Worm (Caenorhabditis elegans) whole organism, young adult: ENCODE data around the gene mif-2.

ENCODE experiments used
- B0336.3 ChIP-seq: fragments of 200-800 bp; sonication (Bioruptor generic); IDR thresholded peaks from 2 replicates; pipeline ENCODE4 v1.3.6; 2022; ENCODE audit warnings: missing genetic modification characterization, missing compliant biosample characterization
- C17E4.6 ChIP-seq: fragments of 200-800 bp; sonication (Bioruptor generic); IDR thresholded peaks from 2 replicates; pipeline ENCODE4 v1.3.6; 2022; ENCODE audit warnings: missing genetic modification reagents, missing genetic modification characterization, missing compliant biosample characterization
- D2030.7 ChIP-seq: fragments of 200-800 bp; sonication (Bioruptor generic); IDR thresholded peaks from 2 replicates; pipeline ENCODE4 v1.3.6; 2022; ENCODE audit warnings: missing genetic modification reagents, missing genetic modification characterization, missing compliant biosample characterization
- F22D6.2 ChIP-seq: sonication (generic microtip); optimal IDR thresholded peaks from 2 replicates; lab custom pipeline; 2016; ENCODE audit warnings: mild to moderate bottlenecking, missing genetic modification characterization, missing compliant biosample characterization
- F39B2.1 ChIP-seq: fragments of 200-800 bp; sonication (Bioruptor generic); IDR thresholded peaks from 2 replicates; pipeline ENCODE4 v1.3.6; 2022; ENCODE audit warnings: missing genetic modification reagents, missing genetic modification characterization, missing compliant biosample characterization
- F57C9.4 ChIP-seq: sonication (generic microtip); optimal IDR thresholded peaks from 2 replicates; lab custom pipeline; 2017; ENCODE audit warnings: mild to moderate bottlenecking, missing genetic modification characterization, missing compliant biosample characterization
- K11D2.4 ChIP-seq: fragments of 200-800 bp; sonication (Bioruptor generic); IDR thresholded peaks from 2 replicates; pipeline ENCODE4 v1.3.6; 2022; ENCODE audit warnings: missing genetic modification reagents, missing genetic modification characterization, missing compliant biosample characterization
- K12H6.12 ChIP-seq: fragments of 200-800 bp; sonication (Bioruptor generic); optimal IDR thresholded peaks from 2 replicates; lab custom pipeline; 2018; ENCODE audit warnings: mild to moderate bottlenecking, missing genetic modification characterization, missing compliant biosample characterization
- Y53G8AR.9 ChIP-seq: fragments of 200-800 bp; sonication (Bioruptor generic); conservative IDR thresholded peaks from 2 replicates; pipeline ENCODE4 v1.3.6; 2022; ENCODE audit warnings: missing genetic modification reagents, missing genetic modification characterization, missing compliant biosample characterization
- Y56A3A.18 ChIP-seq: fragments of 200-800 bp; sonication (Bioruptor generic); IDR thresholded peaks from 2 replicates; pipeline ENCODE4 v1.3.6; 2022; ENCODE audit warnings: missing genetic modification reagents, missing genetic modification characterization, missing compliant biosample characterization
- Y79H2A.3 ChIP-seq: fragments of 200-800 bp; sonication (Bioruptor generic); conservative IDR thresholded peaks from 2 replicates; pipeline ENCODE4 v1.3.6; 2022; ENCODE audit warnings: missing genetic modification reagents, missing genetic modification characterization, missing compliant biosample characterization
- ccch-3 ChIP-seq: fragments of 200-800 bp; sonication (Bioruptor generic); optimal IDR thresholded peaks from 2 replicates; lab custom pipeline; 2018; ENCODE audit warnings: mild to moderate bottlenecking, missing genetic modification characterization, missing compliant biosample characterization
- ceh-100 ChIP-seq: fragments of 200-800 bp; sonication (Bioruptor generic); IDR thresholded peaks from 2 replicates; pipeline ENCODE4 v1.3.6; 2022; ENCODE audit warnings: missing genetic modification reagents, missing genetic modification characterization, missing compliant biosample characterization
- ceh-27 ChIP-seq: fragments of 200-800 bp; sonication (Bioruptor generic); optimal IDR thresholded peaks from 2 replicates; lab custom pipeline; 2018; ENCODE audit warnings: mild to moderate bottlenecking, missing genetic modification characterization, moderate library complexity, missing compliant biosample characterization
- ceh-40 ChIP-seq: fragments of 200-800 bp; sonication (Bioruptor generic); IDR thresholded peaks from 2 replicates; pipeline ENCODE4 v1.3.6; 2022; ENCODE audit warnings: missing genetic modification characterization, missing compliant biosample characterization
- ceh-58 ChIP-seq: fragments of 200-800 bp; sonication (Bioruptor generic); IDR thresholded peaks from 2 replicates; pipeline ENCODE4 v1.3.6; 2022; ENCODE audit warnings: missing genetic modification characterization, missing compliant biosample characterization
- ceh-91 ChIP-seq: fragments of 200-800 bp; sonication (Bioruptor generic); IDR thresholded peaks from 2 replicates; pipeline ENCODE4 v1.3.6; 2022; ENCODE audit warnings: missing genetic modification reagents, missing genetic modification characterization, missing compliant biosample characterization
- die-1 ChIP-seq: sonication (generic microtip); optimal IDR thresholded peaks from 2 replicates; lab custom pipeline; 2016; ENCODE audit warnings: missing genotype, mild to moderate bottlenecking, missing genetic modification characterization, missing compliant biosample characterization
- dpff-1 ChIP-seq: sonication (generic microtip); optimal IDR thresholded peaks from 2 replicates; lab custom pipeline; 2017; ENCODE audit warnings: mild to moderate bottlenecking, missing genetic modification characterization, missing compliant biosample characterization
- egl-44 ChIP-seq: fragments of 200-800 bp; sonication (Bioruptor generic); IDR thresholded peaks from 2 replicates; pipeline ENCODE4 v1.3.6; 2022; ENCODE audit warnings: missing genetic modification reagents, missing genetic modification characterization, missing compliant biosample characterization
- ekl-4 ChIP-seq: fragments of 200-800 bp; sonication (Bioruptor generic); IDR thresholded peaks from 2 replicates; pipeline ENCODE4 v1.3.6; 2022; ENCODE audit warnings: missing genetic modification reagents, missing genetic modification characterization, missing compliant biosample characterization
- ets-4 ChIP-seq: fragments of 200-800 bp; sonication (Bioruptor generic); optimal IDR thresholded peaks from 2 replicates; lab custom pipeline; 2018; ENCODE audit warnings: mild to moderate bottlenecking, missing genetic modification characterization, missing compliant biosample characterization
- fkh-3 ChIP-seq: sonication (generic microtip); optimal IDR thresholded peaks from 2 replicates; lab custom pipeline; 2016; ENCODE audit warnings: mild to moderate bottlenecking, missing genetic modification characterization, missing compliant biosample characterization
- hmg-1.2 ChIP-seq: fragments of 200-800 bp; sonication (Bioruptor generic); IDR thresholded peaks from 2 replicates; pipeline ENCODE4 v1.3.6; 2022; ENCODE audit warnings: missing genetic modification reagents, missing genetic modification characterization, missing compliant biosample characterization
- hmg-20 ChIP-seq: fragments of 200-800 bp; sonication (Bioruptor generic); IDR thresholded peaks from 2 replicates; pipeline ENCODE4 v1.3.6; 2022; ENCODE audit warnings: missing genetic modification reagents, missing genetic modification characterization, missing compliant biosample characterization
- hrde-1 ChIP-seq: sonication (generic microtip); optimal IDR thresholded peaks from 2 replicates; lab custom pipeline; 2016; ENCODE audit warnings: missing genetic modification characterization, mild to moderate bottlenecking, missing compliant biosample characterization, moderate library complexity, missing genotype, missing genetic modification reagents, borderline replicate concordance
- hsf-1 ChIP-seq: fragments of 200-800 bp; sonication (Bioruptor generic); IDR thresholded peaks from 2 replicates; pipeline ENCODE4 v1.3.6; 2022; ENCODE audit warnings: missing genetic modification reagents, missing genetic modification characterization, missing compliant biosample characterization
- lag-1 ChIP-seq: fragments of 200-800 bp; sonication (Bioruptor generic); IDR thresholded peaks from 2 replicates; pipeline ENCODE4 v1.3.6; 2022; ENCODE audit warnings: missing genetic modification reagents, missing genetic modification characterization, missing compliant biosample characterization
- let-607 ChIP-seq, 2 experiments: fragments of 200-800 bp in 1 of 2; sonication (Bioruptor generic) in 1 of 2; sonication (generic microtip) in 1 of 2; optimal IDR thresholded peaks; 2 replicates each; lab custom pipeline; 2016 to 2018; ENCODE audit warnings: mild to moderate bottlenecking in 2 of 2, missing compliant biosample characterization in 2 of 2, missing genetic modification characterization in 2 of 2, moderate library complexity in 2 of 2, missing genotype in 1 of 2
- lin-35 ChIP-seq, 3 experiments: fragments of 150-350 bp in 2 of 3; sonication (generic microtip) in 1 of 3; optimal IDR thresholded peaks; 2 replicates each; lab custom pipeline; 2014 to 2018; ENCODE audit warnings: missing biosample characterization in 3 of 3, missing genetic modification characterization in 3 of 3, missing genetic modification reagents in 3 of 3
- lin-40 ChIP-seq: sonication (generic microtip); optimal IDR thresholded peaks from 2 replicates; lab custom pipeline; 2016; ENCODE audit warnings: missing genetic modification characterization, mild to moderate bottlenecking, missing compliant biosample characterization, missing genotype, missing genetic modification reagents
- lin-54 ChIP-seq: fragments of 200-800 bp; sonication (Bioruptor generic); optimal IDR thresholded peaks from 2 replicates; lab custom pipeline; 2018; ENCODE audit warnings: mild to moderate bottlenecking, missing genetic modification characterization, missing compliant biosample characterization
- lir-1 ChIP-seq: fragments of 200-800 bp; sonication (Bioruptor generic); conservative IDR thresholded peaks from 2 replicates; pipeline ENCODE4 v1.3.6; 2022; ENCODE audit warnings: missing genetic modification reagents, missing genetic modification characterization, missing compliant biosample characterization
- lsl-1 ChIP-seq: fragments of 200-800 bp; sonication (Bioruptor generic); optimal IDR thresholded peaks from 2 replicates; lab custom pipeline; 2018; ENCODE audit warnings: mild to moderate bottlenecking, missing genetic modification characterization, moderate library complexity, missing compliant biosample characterization
- madf-10 ChIP-seq: sonication (generic microtip); optimal IDR thresholded peaks from 2 replicates; lab custom pipeline; 2016; ENCODE audit warnings: mild to moderate bottlenecking, missing genetic modification characterization, missing compliant biosample characterization
- madf-3 ChIP-seq: fragments of 200-800 bp; sonication (Bioruptor generic); IDR thresholded peaks from 2 replicates; pipeline ENCODE4 v1.3.6; 2022; ENCODE audit warnings: missing genetic modification reagents, missing genetic modification characterization, missing compliant biosample characterization
- madf-6 ChIP-seq: fragments of 200-800 bp; sonication (Bioruptor generic); IDR thresholded peaks from 2 replicates; pipeline ENCODE4 v1.3.6; 2022; ENCODE audit warnings: missing genetic modification reagents, missing genetic modification characterization, missing compliant biosample characterization
- mel-28 ChIP-seq: sonication (generic microtip); optimal IDR thresholded peaks from 2 replicates; lab custom pipeline; 2016; ENCODE audit warnings: borderline replicate concordance, mild to moderate bottlenecking, missing genetic modification characterization, missing compliant biosample characterization
- nfya-2 ChIP-seq: fragments of 200-800 bp; sonication (Bioruptor generic); IDR thresholded peaks from 2 replicates; pipeline ENCODE4 v1.3.6; 2022; ENCODE audit warnings: missing genetic modification reagents, missing genetic modification characterization, missing compliant biosample characterization
- nhr-120 ChIP-seq: fragments of 200-800 bp; sonication (Bioruptor generic); IDR thresholded peaks from 2 replicates; pipeline ENCODE4 v1.3.6; 2022; ENCODE audit warnings: missing genetic modification characterization, missing compliant biosample characterization
- nhr-80 ChIP-seq: sonication (generic microtip); optimal IDR thresholded peaks from 2 replicates; lab custom pipeline; 2016; ENCODE audit warnings: missing genetic modification characterization, missing compliant biosample characterization
- nhr-90 ChIP-seq: sonication (generic microtip); optimal IDR thresholded peaks from 2 replicates; lab custom pipeline; 2016; ENCODE audit warnings: missing genotype, mild to moderate bottlenecking, missing genetic modification characterization, missing compliant biosample characterization
- rec-8 ChIP-seq, 2 experiments: sonication (generic microtip); optimal IDR thresholded peaks; 2 replicates each; lab custom pipeline; 2016; ENCODE audit warnings: mild to moderate bottlenecking in 2 of 2, missing genetic modification characterization in 2 of 2, missing genetic modification reagents in 2 of 2, missing genotype in 2 of 2, missing biosample characterization in 1 of 2, missing compliant biosample characterization in 1 of 2, moderate library complexity in 1 of 2
- sea-2 ChIP-seq: fragments of 200-800 bp; sonication (Bioruptor generic); IDR thresholded peaks from 2 replicates; pipeline ENCODE4 v1.3.6; 2022; ENCODE audit warnings: missing genetic modification characterization, missing compliant biosample characterization
- tlf-1 ChIP-seq: fragments of 200-800 bp; sonication (Bioruptor generic); optimal IDR thresholded peaks from 2 replicates; lab custom pipeline; 2018; ENCODE audit warnings: mild to moderate bottlenecking, missing genetic modification characterization, missing compliant biosample characterization
- ztf-22 ChIP-seq: fragments of 200-800 bp; sonication (Bioruptor generic); optimal IDR thresholded peaks from 2 replicates; lab custom pipeline; 2018; ENCODE audit warnings: mild to moderate bottlenecking, missing genetic modification characterization, moderate library complexity, missing compliant biosample characterization
- ztf-26 ChIP-seq: sonication (generic microtip); optimal IDR thresholded peaks from 2 replicates; lab custom pipeline; 2017; ENCODE audit warnings: missing genetic modification characterization, missing compliant biosample characterization

Gene mif-2

ce11 chrV:12004501-12004940 is 26.3 kb upstream of the mif-2 start (continued):
- TF ChIP-seq nfya-2, result no peak
- TF ChIP-seq nhr-120 (GFP tag; lab: Robert Waterston, UW), result no peak
- TF ChIP-seq F22D6.2 (tag; lab: Kevin White, UChicago), result no peak
- TF ChIP-seq ceh-40, result no peak
- no peak for TF ChIP-seq sea-2 (GFP tag; lab: Robert Waterston, UW)
- TF ChIP-seq ceh-91 (GFP tag; lab: Robert Waterston, UW), result no peak
- TF ChIP-seq hsf-1, result 0 out of 2 replicates have a peak, but pooled peaks have one; percentile 41
- TF ChIP-seq let-607 (tag; optimal IDR thresholded peaks at IDR 0.05; lab: Kevin White, UChicago), result peak in 1 of 2 experiments; percentile 72
- TF ChIP-seq lin-35 (GFP tag; optimal IDR thresholded peaks at IDR 0.05; lab: Kevin White, UChicago), result no peak
- TF ChIP-seq ceh-100 (GFP tag; lab: Robert Waterston, UW), result no peak
- TF ChIP-seq ztf-26 (tag; lab: Kevin White, UChicago), result peak; percentile 3
- no peak for TF ChIP-seq K11D2.4 (GFP tag; lab: Robert Waterston, UW)
- peak; percentile 64 for TF ChIP-seq madf-10 (tag; lab: Kevin White, UChicago)
- peak; percentile 76; the same call in 1 of the 2 replicates for TF ChIP-seq madf-3 (GFP tag; lab: Robert Waterston, UW)
- TF ChIP-seq dpff-1 (tag; lab: Kevin White, UChicago), result no peak
- TF ChIP-seq lag-1, result no peak
- TF ChIP-seq egl-44, result no peak
- no peak for TF ChIP-seq ceh-27
- no peak for TF ChIP-seq K12H6.12 (tag; lab: Kevin White, UChicago)
- TF ChIP-seq fkh-3 (tag; lab: Kevin White, UChicago), result no peak
- TF ChIP-seq rec-8 (tag; optimal IDR thresholded peaks at IDR 0.05; lab: Kevin White, UChicago), result no peak
- no peak for TF ChIP-seq ccch-3 (GFP tag; lab: Kevin White, UChicago)
- TF ChIP-seq lsl-1 (GFP tag; lab: Kevin White, UChicago), result no peak
- TF ChIP-seq madf-6 (GFP tag; lab: Robert Waterston, UW), result peak; percentile 40; the same call in 1 of the 2 replicates
- TF ChIP-seq F57C9.4 (tag; lab: Kevin White, UChicago), result no peak
- TF ChIP-seq Y79H2A.3 (GFP tag; lab: Robert Waterston, UW), result 0 out of 2 replicates have a peak, but pooled peaks have one; percentile 8
- TF ChIP-seq D2030.7 (GFP tag; lab: Robert Waterston, UW), result no peak
- no peak for TF ChIP-seq die-1 (tag; lab: Kevin White, UChicago)

- TF ChIP-seq F39B2.1 (no peak), madf-10 (tag; lab: Kevin White, UChicago) (no peak), Y53G8AR.9 (GFP tag; lab: Robert Waterston, UW) (0 out of 2 replicates have a peak, but pooled peaks have one; percentile 11), ets-4 (GFP tag; lab: Kevin White, UChicago) (peak; percentile 22), nhr-80 (tag; lab: Kevin White, UChicago) (peak; percentile 21), hmg-20 (GFP tag; lab: Robert Waterston, UW) (no peak), hrde-1 (tag; lab: Kevin White, UChicago) (no peak), nhr-90 (tag; lab: Kevin White, UChicago) (no peak), Y56A3A.18 (GFP tag; lab: Robert Waterston, UW) (no peak), K12H6.12 (tag; lab: Kevin White, UChicago) (no peak), hmg-1.2 (GFP tag; lab: Robert Waterston, UW) (0 out of 2 replicates have a peak, but pooled peaks have one; percentile 6), ceh-58 (GFP tag; lab: Robert Waterston, UW) (no peak), lin-54 (GFP tag; lab: Kevin White, UChicago) (peak; percentile 13), B0336.3 (GFP tag; lab: Robert Waterston, UW) (peak; percentile 10; the same call in 1 of the 2 replicates), tlf-1 (no peak), mel-28 (tag; lab: Kevin White, UChicago) (no peak), ztf-22 (GFP tag; lab: Kevin White, UChicago) (peak; percentile 8), lin-40 (tag; lab: Kevin White, UChicago) (peak; percentile 10), lir-1 (GFP tag; lab: Robert Waterston, UW) (no peak), ekl-4 (GFP tag; lab: Robert Waterston, UW) (peak; percentile 40; the same call in 1 of the 2 replicates), C17E4.6 (no peak)
Observed at ce11 chrV:12002866-12003485, 24.7 kb upstream of the mif-2 start, which contains the start of gene cpr-9. TSS of gene cpr-9 (plus strand) at chrV:12003053.
